Fruit fly (Drosophila melanogaster) whole organism, wandering third instar larva: ENCODE measurements around the gene CG33795.
A peak's percentile ranks its signal among the peaks of the same experiment; 100 is the strongest.

Source experiments
- Abd-B ChIP-seq: fragments of >200 bp; optimal IDR thresholded peaks from 2 replicates; lab custom pipeline; 2017; ENCODE audit warnings: missing biosample characterization, missing genetic modification characterization
- CG32264 ChIP-seq: fragments of 200-800 bp; sonication (Bioruptor generic); optimal IDR thresholded peaks from 2 replicates; lab custom pipeline; 2016; ENCODE audit warnings: missing biosample characterization, missing genetic modification characterization
- CG9705 ChIP-seq: fragments of 200-800 bp; sonication (Bioruptor generic); optimal IDR thresholded peaks from 2 replicates; lab custom pipeline; 2018; ENCODE audit warnings: missing biosample characterization, mild to moderate bottlenecking, missing genetic modification characterization
- CrebA ChIP-seq: fragments of 200-800 bp; sonication (Bioruptor generic); optimal IDR thresholded peaks from 2 replicates; lab custom pipeline; 2016; ENCODE audit warnings: missing biosample characterization, mild to moderate bottlenecking, missing genetic modification characterization, borderline replicate concordance
- Dfd ChIP-seq: fragments of >200 bp; optimal IDR thresholded peaks from 2 replicates; lab custom pipeline; 2017; ENCODE audit warnings: missing biosample characterization, missing genetic modification characterization
- Dif ChIP-seq: fragments of 200-275, 200-300 bp; sonication (Bioruptor generic); optimal IDR thresholded peaks from 2 replicates; lab custom pipeline; 2018; ENCODE audit warnings: missing biosample characterization, missing genetic modification characterization; ENCODE audit not compliant: partially characterized antibody
- GATAd ChIP-seq: sonication (Bioruptor generic); optimal IDR thresholded peaks from 2 replicates; lab custom pipeline; 2016; ENCODE audit warnings: missing biosample characterization, missing genetic modification characterization
- HLH106 ChIP-seq: fragments of 200-800 bp; optimal IDR thresholded peaks from 3 replicates; lab custom pipeline; 2019; ENCODE audit warnings: missing biosample characterization, mild to moderate bottlenecking, missing genetic modification characterization, moderate library complexity
- Hnf4 ChIP-seq: fragments of 200-800 bp; sonication (Bioruptor generic); optimal IDR thresholded peaks from 2 replicates; lab custom pipeline; 2016; ENCODE audit warnings: missing biosample characterization, mild to moderate bottlenecking, missing genetic modification characterization
- Hr78 ChIP-seq: fragments of >200 bp; optimal IDR thresholded peaks from 2 replicates; lab custom pipeline; 2017; ENCODE audit warnings: missing biosample characterization, missing genetic modification characterization
- Hr83 ChIP-seq: fragments of 200-300 bp; sonication (Bioruptor generic); optimal IDR thresholded peaks from 2 replicates; lab custom pipeline; 2016; ENCODE audit warnings: missing biosample characterization, mild to moderate bottlenecking, missing genetic modification characterization, moderate library complexity; ENCODE audit not compliant: poor library complexity, severe bottlenecking
- Jra ChIP-seq: sonication (Bioruptor generic); optimal IDR thresholded peaks from 2 replicates; lab custom pipeline; 2016; ENCODE audit warnings: missing biosample characterization, missing genetic modification characterization
- Mio ChIP-seq: sonication (Bioruptor generic); optimal IDR thresholded peaks from 2 replicates; lab custom pipeline; 2016; ENCODE audit warnings: missing biosample characterization, missing genetic modification characterization
- Myc ChIP-seq: fragments of >200 bp; optimal IDR thresholded peaks from 2 replicates; lab custom pipeline; 2017
- N ChIP-seq: fragments of >200 bp; optimal IDR thresholded peaks from 2 replicates; lab custom pipeline; 2018; ENCODE audit warnings: missing biosample characterization, missing external identifiers, missing genetic modification characterization
- OdsH ChIP-seq: fragments of 200-800 bp; sonication (Bioruptor generic); optimal IDR thresholded peaks from 2 replicates; lab custom pipeline; 2016; ENCODE audit warnings: missing biosample characterization, mild to moderate bottlenecking, missing genetic modification characterization
- Rel ChIP-seq, 2 experiments: fragments of 200-800 bp; sonication (Bioruptor generic) in 1 of 2; optimal IDR thresholded peaks; 2 replicates in 1 of 2; 3 replicates in 1 of 2; lab custom pipeline; 2016 to 2019; ENCODE audit warnings: mild to moderate bottlenecking in 2 of 2, missing biosample characterization in 2 of 2, missing genetic modification characterization in 2 of 2, moderate library complexity in 1 of 2
- Sp1 ChIP-seq: fragments of 200-800 bp; sonication (Bioruptor generic); optimal IDR thresholded peaks from 3 replicates; lab custom pipeline; 2019; ENCODE audit warnings: missing biosample characterization, mild to moderate bottlenecking, missing genetic modification characterization, moderate library complexity
- Vsx2 ChIP-seq: fragments of 200-300, 225-300 bp; sonication (Bioruptor generic); optimal IDR thresholded peaks from 2 replicates; lab custom pipeline; 2018; ENCODE audit warnings: missing biosample characterization, missing genetic modification characterization; ENCODE audit not compliant: partially characterized antibody
- br ChIP-seq: fragments of 200-800 bp; sonication (Bioruptor generic); optimal IDR thresholded peaks from 2 replicates; lab custom pipeline; 2016; ENCODE audit warnings: missing biosample characterization, missing genetic modification characterization
- brk ChIP-seq: fragments of 200-800 bp; sonication (Bioruptor generic); optimal IDR thresholded peaks from 2 replicates; lab custom pipeline; 2016; ENCODE audit warnings: missing biosample characterization, mild to moderate bottlenecking, missing genetic modification characterization
- dl ChIP-seq, 2 experiments: fragments of 175-275, 200-275 bp in 1 of 2; fragments of 200-275 bp in 1 of 2; sonication (Bioruptor generic); optimal IDR thresholded peaks; lab custom pipeline; 2018; ENCODE audit warnings: mild to moderate bottlenecking in 2 of 2, missing biosample characterization in 2 of 2, missing genetic modification characterization in 2 of 2, moderate library complexity in 2 of 2; ENCODE audit not compliant: partially characterized antibody in 2 of 2, insufficient read depth in 1 of 2
- dmrt93B ChIP-seq: fragments of 200-800 bp; sonication (Bioruptor generic); optimal IDR thresholded peaks from 2 replicates; lab custom pipeline; 2018; ENCODE audit warnings: missing biosample characterization, mild to moderate bottlenecking, missing genetic modification characterization
- dsf ChIP-seq: sonication (Bioruptor generic); optimal IDR thresholded peaks from 2 replicates; lab custom pipeline; 2016; ENCODE audit warnings: missing biosample characterization, missing genetic modification characterization, borderline replicate concordance
- ey ChIP-seq: fragments of 200-800 bp; sonication (Bioruptor generic); optimal IDR thresholded peaks from 2 replicates; lab custom pipeline; 2016; ENCODE audit warnings: missing biosample characterization, missing genetic modification characterization
- foxo ChIP-seq, 2 experiments: fragments of 200-800 bp; sonication (Bioruptor generic); optimal IDR thresholded peaks; 2 replicates in 1 of 2; 3 replicates in 1 of 2; lab custom pipeline; 2016 to 2017; ENCODE audit warnings: missing biosample characterization in 2 of 2, missing genetic modification characterization in 2 of 2
- fru ChIP-seq: fragments of 200-800 bp; sonication (Bioruptor generic); optimal IDR thresholded peaks from 3 replicates; lab custom pipeline; 2016; ENCODE audit warnings: missing biosample characterization, mild to moderate bottlenecking, missing genetic modification characterization
- h ChIP-seq: fragments of 200-800 bp; sonication (Bioruptor generic); optimal IDR thresholded peaks from 3 replicates; lab custom pipeline; 2016; ENCODE audit warnings: missing biosample characterization, mild to moderate bottlenecking, missing genetic modification characterization
- jim ChIP-seq: fragments of 175-275, 200-325 bp; sonication (Bioruptor generic); optimal IDR thresholded peaks from 2 replicates; lab custom pipeline; 2016; ENCODE audit warnings: missing biosample characterization, mild to moderate bottlenecking, missing genetic modification characterization
- lola ChIP-seq: fragments of >200 bp; optimal IDR thresholded peaks from 2 replicates; lab custom pipeline; 2017; ENCODE audit warnings: missing biosample characterization, missing genetic modification characterization
- pan ChIP-seq: fragments of >200 bp; optimal IDR thresholded peaks from 2 replicates; lab custom pipeline; 2017
- psq ChIP-seq: fragments of 200-800 bp; sonication (Bioruptor generic); optimal IDR thresholded peaks from 3 replicates; lab custom pipeline; 2017; ENCODE audit warnings: missing biosample characterization, mild to moderate bottlenecking, missing genetic modification characterization, moderate library complexity
- rgr ChIP-seq: fragments of 200-800 bp; sonication (Bioruptor generic); optimal IDR thresholded peaks from 3 replicates; lab custom pipeline; 2016; ENCODE audit warnings: missing biosample characterization, mild to moderate bottlenecking, missing genetic modification characterization
- sage ChIP-seq: fragments of 200-800 bp; sonication (Bioruptor generic); optimal IDR thresholded peaks from 2 replicates; lab custom pipeline; 2016; ENCODE audit warnings: missing biosample characterization, mild to moderate bottlenecking, missing genetic modification characterization
- sv ChIP-seq: fragments of 200-800 bp; sonication (Bioruptor generic); optimal IDR thresholded peaks from 3 replicates; lab custom pipeline; 2016; ENCODE audit warnings: missing biosample characterization, missing genetic modification characterization
- tai ChIP-seq: sonication (Bioruptor generic); optimal IDR thresholded peaks from 2 replicates; lab custom pipeline; 2016; ENCODE audit warnings: missing biosample characterization, missing genetic modification characterization
- usp ChIP-seq: fragments of >200 bp; optimal IDR thresholded peaks from 2 replicates; lab custom pipeline; 2017; ENCODE audit warnings: missing biosample characterization, missing genetic modification characterization
- woc ChIP-seq: sonication (Bioruptor generic); optimal IDR thresholded peaks from 2 replicates; lab custom pipeline; 2016; ENCODE audit warnings: missing biosample characterization, mild to moderate bottlenecking, missing genetic modification characterization

The CG33795 gene

DNA sequence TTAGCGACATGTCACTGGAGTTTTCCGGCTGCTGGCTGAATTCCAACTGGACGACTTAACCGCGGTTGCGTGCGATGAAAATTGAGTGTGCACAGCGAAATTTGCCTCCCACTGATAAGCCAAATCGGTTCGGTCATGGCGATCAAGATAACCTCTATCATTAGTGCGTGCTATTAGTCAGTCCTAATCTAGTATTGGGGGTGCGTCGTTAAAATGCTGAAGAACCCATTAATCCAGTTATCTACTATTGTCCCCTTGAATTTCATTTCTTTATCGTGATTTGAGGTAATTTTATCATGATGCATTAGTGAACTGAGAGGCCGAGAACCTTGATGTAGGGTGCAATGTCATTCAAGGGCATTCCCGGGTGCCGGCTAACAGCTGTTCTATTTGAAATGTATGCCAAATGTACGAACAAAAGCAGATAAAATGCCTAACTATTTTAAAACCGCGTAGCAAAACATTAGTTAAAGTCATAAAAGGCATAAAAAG is 42.7 kb downstream of the CG33795 start, which contains the start of gene Pgm1:
Pgm1 (minus strand) TSS at position 51 of the 492 bp plus-strand sequence.
- TF ChIP-seq Hr83 (GFP tag; lab: Kevin White, UChicago) (peak; percentile 38), Dfd (no peak), N (GFP tag; lab: Kevin White, UChicago) (no peak), Rel (GFP tag; optimal IDR thresholded peaks at IDR 0.05; lab: Kevin White, UChicago) (peak; percentile 50), Rel (tag; optimal IDR thresholded peaks at IDR 0.05; lab: Kevin White, UChicago) (peak; percentile 77), CG32264 (GFP tag; lab: Kevin White, UChicago) (peak; percentile 84), tai (GFP tag; lab: Kevin White, UChicago) (no peak), brk (GFP tag; lab: Kevin White, UChicago) (no peak), lola (GFP tag; lab: Kevin White, UChicago) (no peak), dl (GFP tag; optimal IDR thresholded peaks at IDR 0.05; lab: Kevin White, UChicago; ENCODE audit: insufficient read depth in 1 of 2, partially characterized antibody in 2 of 2) (no peak), HLH106 (tag; lab: Kevin White, UChicago) (peak; percentile 88), Myc (lab: Kevin White, UChicago) (peak; percentile 85), Mio (GFP tag; lab: Kevin White, UChicago) (peak; percentile 43), pan (lab: Kevin White, UChicago) (no peak), GATAd (GFP tag; lab: Kevin White, UChicago) (no peak), Hr78 (GFP tag; lab: Kevin White, UChicago) (no peak), ey (GFP tag; lab: Kevin White, UChicago) (peak; percentile 93), Vsx2 (no peak), usp (GFP tag; lab: Kevin White, UChicago) (no peak), Dif (GFP tag; lab: Kevin White, UChicago) (no peak), OdsH (GFP tag; lab: Kevin White, UChicago) (peak; percentile 93), h (GFP tag; lab: Kevin White, UChicago) (peak; percentile 94), psq (GFP tag; lab: Kevin White, UChicago) (peak; percentile 79), rgr (peak; percentile 94), CrebA (GFP tag; lab: Kevin White, UChicago) (no peak), Hnf4 (GFP tag; lab: Kevin White, UChicago) (peak; percentile 84), sage (GFP tag; lab: Kevin White, UChicago) (no peak), woc (GFP tag; lab: Kevin White, UChicago) (peak; percentile 96), dsf (GFP tag; lab: Kevin White, UChicago) (no peak), foxo (GFP tag; optimal IDR thresholded peaks at IDR 0.05; lab: Kevin White, UChicago) (peak; percentile 55 to 94), Jra (GFP tag; lab: Kevin White, UChicago) (peak; percentile 82), sv (GFP tag; lab: Kevin White, UChicago) (peak; percentile 79), CG9705 (GFP tag; lab: Kevin White, UChicago) (peak; percentile 76), jim (no peak), Abd-B (no peak), fru (GFP tag; lab: Kevin White, UChicago) (peak; percentile 92), br (peak; percentile 94), dmrt93B (GFP tag; lab: Kevin White, UChicago) (no peak), Sp1 (peak; percentile 90)

DNA sequence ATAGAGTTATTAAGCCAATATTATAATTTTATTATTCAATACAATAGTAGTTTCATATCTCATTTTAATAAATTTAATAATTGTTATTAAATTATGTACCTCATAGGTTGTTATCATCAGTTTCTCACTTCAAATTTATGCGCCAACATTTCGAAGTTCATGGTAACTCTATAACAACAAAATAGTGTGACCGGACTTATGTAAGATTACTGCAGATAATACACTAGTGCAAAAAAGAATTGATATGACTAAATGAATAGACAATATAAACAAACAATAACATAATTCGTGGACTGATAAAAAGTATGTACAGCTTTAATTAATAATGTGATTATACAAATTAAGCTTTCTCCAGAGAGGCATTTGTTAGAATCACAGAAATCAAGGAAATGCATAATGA is 49.4 kb downstream of the CG33795 start, which contains the start of gene Strump:
Strump (plus strand) TSS at position 212 of the 400 bp plus-strand sequence.
- TF ChIP-seq Jra (GFP tag; lab: Kevin White, UChicago) (no peak), CG32264 (GFP tag; lab: Kevin White, UChicago) (no peak), Mio (GFP tag; lab: Kevin White, UChicago) (no peak), Vsx2 (no peak)
- TF ChIP-seq, all 38 proteins: peak for 0
